Fruit fly (Drosophila melanogaster): ENCODE measurements around the gene CG1637.

The CG1637 gene

dm6 chrX:10825349-10826129 is 52.2 kb downstream of the CG1637 start (continued):
- TF ChIP-seq ap (GFP tag; IDR thresholded peaks at IDR 0.05): no peak
- TF ChIP-seq tna (GFP tag; IDR thresholded peaks at IDR 0.05; ENCODE audit: partially characterized antibody): no peak
- TF ChIP-seq CG17186 (GFP tag; optimal IDR thresholded peaks at IDR 0.05): no peak
- no peak for TF ChIP-seq NC2α (GFP tag; optimal IDR thresholded peaks at IDR 0.05)
- no peak for TF ChIP-seq stc (GFP tag; IDR thresholded peaks at IDR 0.05)
- TF ChIP-seq lola (GFP tag; optimal IDR thresholded peaks at IDR 0.05): peak in 1 of 3 experiments; percentile 69
- no peak for TF ChIP-seq slou (GFP tag; optimal IDR thresholded peaks at IDR 0.05)
- peak; percentile 6 for TF ChIP-seq Bdp1 (GFP tag; optimal IDR thresholded peaks at IDR 0.05)
- peak; percentile 57; the same call in 1 of the 2 replicates for TF ChIP-seq CG17328 (GFP tag; IDR thresholded peaks at IDR 0.05)
- no peak for TF ChIP-seq HLH54F (GFP tag; optimal IDR thresholded peaks at IDR 0.05)
- peak; percentile 33 for TF ChIP-seq ems (GFP tag; optimal IDR thresholded peaks at IDR 0.05)
- TF ChIP-seq chm (GFP tag; IDR thresholded peaks at IDR 0.05): peak; percentile 48; the same call in 1 of the 2 replicates
- no peak for TF ChIP-seq CG1647 (GFP tag; optimal IDR thresholded peaks at IDR 0.05)
- TF ChIP-seq ci (GFP tag; IDR thresholded peaks at IDR 0.05): peak; percentile 62; the same call in 1 of the 3 replicates
- TF ChIP-seq phol (tag; optimal IDR thresholded peaks at IDR 0.05): peak; percentile 60
- TF ChIP-seq Pdp1 (GFP tag; optimal IDR thresholded peaks at IDR 0.05): peak; percentile 6 to 17
- TF ChIP-seq Hr3 (GFP tag; optimal IDR thresholded peaks at IDR 0.05): peak; percentile 45
- TF ChIP-seq sens (GFP tag): peak; percentile 95
- no peak for TF ChIP-seq ftz-f1 (GFP tag; optimal IDR thresholded peaks at IDR 0.05)
- TF ChIP-seq CG9727 (GFP tag; optimal IDR thresholded peaks at IDR 0.05): peak; percentile 64
- TF ChIP-seq disco-r (GFP tag; optimal IDR thresholded peaks at IDR 0.05): no peak
- 0 out of 3 replicates have a peak, but pooled peaks have one; percentile 31 for TF ChIP-seq otp (GFP tag; IDR thresholded peaks at IDR 0.05)
- peak; percentile 36 for TF ChIP-seq abd-A (tag; optimal IDR thresholded peaks at IDR 0.05)
- TF ChIP-seq CG13424 (tag; optimal IDR thresholded peaks at IDR 0.05): peak; percentile 30
- no peak for TF ChIP-seq Elba2 (GFP tag; optimal IDR thresholded peaks at IDR 0.05)
- TF ChIP-seq Chrac-16 (GFP tag; optimal IDR thresholded peaks at IDR 0.05): peak; percentile 45
- TF ChIP-seq Stat92E (GFP tag; optimal IDR thresholded peaks at IDR 0.05): peak in 1 of 3 experiments; percentile 49
- TF ChIP-seq twi (tag; optimal IDR thresholded peaks at IDR 0.05): no peak
- peak; percentile 19 for TF ChIP-seq org-1 (GFP tag; optimal IDR thresholded peaks at IDR 0.05)
- TF ChIP-seq pnt (GFP tag; optimal IDR thresholded peaks at IDR 0.05): peak; percentile 54
- TF ChIP-seq CG2678 (tag; optimal IDR thresholded peaks at IDR 0.05): peak; percentile 52
- TF ChIP-seq CoRest (tag; optimal IDR thresholded peaks at IDR 0.05): peak; percentile 45
- no peak for TF ChIP-seq CG32532 (GFP tag; IDR thresholded peaks at IDR 0.05)
- TF ChIP-seq CG16863 (GFP tag; optimal IDR thresholded peaks at IDR 0.05): peak; percentile 25
- no peak for TF ChIP-seq pb (GFP tag; optimal IDR thresholded peaks at IDR 0.05)
- 0 out of 2 replicates have a peak, but pooled peaks have one; percentile 22 for TF ChIP-seq onecut (GFP tag; IDR thresholded peaks at IDR 0.05)
- peak; percentile 46 for TF ChIP-seq Xbp1 (GFP tag; optimal IDR thresholded peaks at IDR 0.05)
- no peak for TF ChIP-seq CG34422 (GFP tag; IDR thresholded peaks at IDR 0.05)
- TF ChIP-seq dmrt11E (tag; optimal IDR thresholded peaks at IDR 0.05): peak; percentile 71
- TF ChIP-seq dimm (GFP tag; IDR thresholded peaks at IDR 0.05): no peak
- TF ChIP-seq eve (GFP tag; optimal IDR thresholded peaks at IDR 0.05): no peak
- TF ChIP-seq CG4617 (GFP tag; optimal IDR thresholded peaks at IDR 0.05; ENCODE audit: borderline replicate concordance): no peak
- TF ChIP-seq Atf-2 (GFP tag; optimal IDR thresholded peaks at IDR 0.05): peak; percentile 27
- TF ChIP-seq fd96Cb (tag; optimal IDR thresholded peaks at IDR 0.05): peak; percentile 55
- TF ChIP-seq CG6254 (GFP tag; optimal IDR thresholded peaks at IDR 0.05): peak; percentile 54
- no peak for TF ChIP-seq danr (GFP tag; IDR thresholded peaks at IDR 0.05)
- peak; percentile 14 for TF ChIP-seq CG8359 (GFP tag; optimal IDR thresholded peaks at IDR 0.05; ENCODE audit: borderline replicate concordance)
- TF ChIP-seq Oli (tag; optimal IDR thresholded peaks at IDR 0.05): peak; percentile 56
- peak; percentile 68 for TF ChIP-seq CG1603 (tag; optimal IDR thresholded peaks at IDR 0.05)

Measured in whole organism, embryonic.